Fruit fly (Drosophila melanogaster) Kc167 (cell line): ENCODE measurements around the gene PMP34.

ENCODE experiments used
- Myc ChIP-seq: fragments of >200 bp; optimal IDR thresholded peaks from 2 replicates; lab custom pipeline; 2017; ENCODE audit warnings: missing external identifiers
- h ChIP-seq: fragments of >200 bp; optimal IDR thresholded peaks from 3 replicates; lab custom pipeline; 2018; ENCODE audit warnings: missing external identifiers
- psq ChIP-seq: fragments of >200 bp; optimal IDR thresholded peaks from 2 replicates; lab custom pipeline; 2017; ENCODE audit warnings: missing external identifiers
- ttk ChIP-seq: sonication (Bioruptor generic); optimal IDR thresholded peaks from 2 replicates; lab custom pipeline; 2017; ENCODE audit warnings: missing external identifiers

DNA sequence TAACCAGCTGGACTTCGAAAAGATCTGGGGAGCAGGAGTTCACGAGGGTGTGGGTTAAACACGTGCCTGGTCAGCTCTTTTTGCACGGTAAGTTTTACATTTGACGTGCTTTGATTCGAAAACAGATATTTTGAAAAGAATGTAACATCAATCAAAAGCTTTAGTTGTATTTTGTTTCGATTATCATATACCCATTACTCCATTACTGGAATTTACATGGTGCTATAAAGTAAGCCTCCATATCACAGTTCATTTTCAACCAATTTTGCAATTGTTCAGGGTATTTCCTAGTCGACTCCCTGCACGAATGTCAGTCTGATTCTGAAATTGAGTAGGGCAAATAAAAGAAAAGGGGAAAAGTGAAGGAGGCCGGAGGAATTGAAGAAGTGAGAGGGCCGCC lies 30.3 kb downstream of the PMP34 start:
- TF ChIP-seq psq (no peak), Myc (lab: Kevin White, UChicago) (no peak), ttk (lab: Kevin White, UChicago) (no peak), h (lab: Kevin White, UChicago) (no peak)
